Fruit fly (Drosophila melanogaster) whole organism, embryonic: ENCODE results near the gene Nthl1.
A peak's percentile ranks its signal among the peaks of the same experiment; 100 is the strongest.

Experiments used
- CG10959 ChIP-seq: fragments of 200-800 bp; sonication (Bioruptor generic); IDR thresholded peaks from 2 replicates; pipeline ENCODE4 v1.3.6; 2022; ENCODE audit warnings: missing biosample characterization, missing genetic modification characterization
- CG11560 ChIP-seq: fragments of 200-800 bp; sonication (Bioruptor generic); IDR thresholded peaks from 3 replicates; pipeline ENCODE4 v1.3.6; 2022; ENCODE audit warnings: missing biosample characterization, missing genetic modification characterization
- CG1647 ChIP-seq: fragments of 200-800 bp; sonication (Bioruptor generic); optimal IDR thresholded peaks from 3 replicates; lab custom pipeline; 2016; ENCODE audit warnings: missing biosample characterization, missing genetic modification characterization
- CG17186 ChIP-seq: fragments of 200-800 bp; sonication (Bioruptor generic); optimal IDR thresholded peaks from 3 replicates; lab custom pipeline; 2017; ENCODE audit warnings: missing biosample characterization, missing genetic modification reagents, missing genetic modification characterization
- CG17328 ChIP-seq: fragments of 200-800 bp; sonication (Bioruptor generic); IDR thresholded peaks from 2 replicates; pipeline ENCODE4 v1.3.6; 2022; ENCODE audit warnings: missing biosample characterization, missing genetic modification characterization
- CG17385 ChIP-seq: fragments of 200-800 bp; sonication (Bioruptor generic); optimal IDR thresholded peaks from 3 replicates; lab custom pipeline; 2018; ENCODE audit warnings: missing biosample characterization, mild to moderate bottlenecking, missing genetic modification characterization
- CG18262 ChIP-seq: fragments of 200-800 bp; optimal IDR thresholded peaks from 3 replicates; lab custom pipeline; 2019; ENCODE audit warnings: missing biosample characterization, mild to moderate bottlenecking, missing genetic modification characterization, moderate library complexity
- CG18619 ChIP-seq: fragments of 200-800 bp; sonication (Bioruptor generic); optimal IDR thresholded peaks from 3 replicates; lab custom pipeline; 2017; ENCODE audit warnings: missing biosample characterization, mild to moderate bottlenecking, missing genetic modification characterization
- CG2202 ChIP-seq: fragments of 200-800 bp; sonication (Bioruptor generic); optimal IDR thresholded peaks from 2 replicates; lab custom pipeline; 2018; ENCODE audit warnings: missing biosample characterization, mild to moderate bottlenecking, missing genetic modification characterization
- CG2712 ChIP-seq: fragments of 200-800 bp; optimal IDR thresholded peaks from 3 replicates; lab custom pipeline; 2019; ENCODE audit warnings: missing biosample characterization, mild to moderate bottlenecking, missing genetic modification characterization, moderate library complexity
- CG31388 ChIP-seq: fragments of 200-800 bp; sonication (Bioruptor generic); optimal IDR thresholded peaks from 2 replicates; lab custom pipeline; 2016; ENCODE audit warnings: missing biosample characterization, missing genetic modification characterization
- CG4282 ChIP-seq: fragments of 200-800 bp; sonication (Bioruptor generic); optimal IDR thresholded peaks from 2 replicates; lab custom pipeline; 2016; ENCODE audit warnings: missing biosample characterization, missing genetic modification characterization
- CG43689 ChIP-seq: fragments of 200-800 bp; sonication (Bioruptor generic); IDR thresholded peaks from 2 replicates; pipeline ENCODE4 v1.3.6; 2022; ENCODE audit warnings: missing biosample characterization, missing genetic modification characterization
- CG4730 ChIP-seq: fragments of 200-800 bp; sonication (Bioruptor generic); IDR thresholded peaks from 2 replicates; pipeline ENCODE4 v1.3.6; 2022; ENCODE audit warnings: missing biosample characterization, missing genetic modification characterization
- CG6654 ChIP-seq: fragments of 200-800 bp; sonication (Bioruptor generic); optimal IDR thresholded peaks from 2 replicates; lab custom pipeline; 2017; ENCODE audit warnings: missing biosample characterization, mild to moderate bottlenecking, missing genetic modification characterization
- CG6765 ChIP-seq: fragments of 200-800 bp; sonication (Bioruptor generic); optimal IDR thresholded peaks from 3 replicates; lab custom pipeline; 2017; ENCODE audit warnings: missing biosample characterization, mild to moderate bottlenecking, missing genetic modification characterization
- CG7786 ChIP-seq: fragments of 200-800 bp; sonication (Bioruptor generic); optimal IDR thresholded peaks from 2 replicates; lab custom pipeline; 2016; ENCODE audit warnings: missing biosample characterization, missing genetic modification characterization
- CG9817 ChIP-seq: fragments of 200-800 bp; sonication (Bioruptor generic); optimal IDR thresholded peaks from 2 replicates; lab custom pipeline; 2018; ENCODE audit warnings: missing biosample characterization, mild to moderate bottlenecking, missing genetic modification characterization, moderate library complexity
- CG9932 ChIP-seq: fragments of 200-800 bp; sonication (Bioruptor generic); IDR thresholded peaks from 2 replicates; pipeline ENCODE4 v1.3.6; 2022; ENCODE audit warnings: missing biosample characterization, missing genetic modification characterization
- CrebB ChIP-seq: fragments of 200-800 bp; sonication (Bioruptor generic); optimal IDR thresholded peaks from 3 replicates; lab custom pipeline; 2018; ENCODE audit warnings: missing biosample characterization, mild to moderate bottlenecking, missing genetic modification characterization
- Dad ChIP-seq: fragments of 200-800 bp; sonication (Bioruptor generic); optimal IDR thresholded peaks from 3 replicates; lab custom pipeline; 2016; ENCODE audit warnings: missing biosample characterization, missing genetic modification characterization
- Ets97D ChIP-seq: fragments of 200-800 bp; sonication (Bioruptor generic); optimal IDR thresholded peaks from 3 replicates; lab custom pipeline; 2016; ENCODE audit warnings: missing biosample characterization, missing genetic modification characterization
- H2.0 ChIP-seq: fragments of 200-800 bp; sonication (Bioruptor generic); IDR thresholded peaks from 2 replicates; pipeline ENCODE4 v1.3.6; 2022; ENCODE audit warnings: missing biosample characterization, missing genetic modification characterization
- Hr3 ChIP-seq: fragments of 200-800 bp; sonication (Bioruptor generic); optimal IDR thresholded peaks from 3 replicates; lab custom pipeline; 2016; ENCODE audit warnings: missing biosample characterization, missing genetic modification characterization
- Hr51 ChIP-seq, 2 experiments: fragments of 200-800 bp; sonication (Bioruptor generic); optimal IDR thresholded peaks; 2 replicates in 1 of 2; 3 replicates in 1 of 2; lab custom pipeline; 2016 to 2018; ENCODE audit warnings: missing biosample characterization in 2 of 2, missing genetic modification characterization in 2 of 2, mild to moderate bottlenecking in 1 of 2, moderate library complexity in 1 of 2
- Lim3 ChIP-seq: fragments of 200-800 bp; sonication (Bioruptor generic); IDR thresholded peaks from 2 replicates; pipeline ENCODE4 v1.3.6; 2022; ENCODE audit warnings: missing biosample characterization, missing genetic modification characterization
- MTF-1 ChIP-seq: fragments of 200-800 bp; sonication (Bioruptor generic); optimal IDR thresholded peaks from 2 replicates; lab custom pipeline; 2018; ENCODE audit warnings: missing biosample characterization, mild to moderate bottlenecking, missing genetic modification characterization, borderline replicate concordance
- Max ChIP-seq: fragments of 200-800 bp; sonication (Bioruptor generic); optimal IDR thresholded peaks from 2 replicates; lab custom pipeline; 2016; ENCODE audit warnings: missing biosample characterization, mild to moderate bottlenecking, missing genetic modification characterization
- Nf-YB ChIP-seq: fragments of 200-800 bp; sonication (Bioruptor generic); optimal IDR thresholded peaks from 3 replicates; lab custom pipeline; 2019; ENCODE audit warnings: missing biosample characterization, mild to moderate bottlenecking, missing genetic modification characterization, moderate library complexity
- Vsx1 ChIP-seq: fragments of 200-800 bp; sonication (Bioruptor generic); optimal IDR thresholded peaks from 2 replicates; lab custom pipeline; 2017; ENCODE audit warnings: missing biosample characterization, mild to moderate bottlenecking, missing genetic modification characterization, missing genetic modification reagents
- ab ChIP-seq: fragments of 200-800 bp; sonication (Bioruptor generic); optimal IDR thresholded peaks from 2 replicates; lab custom pipeline; 2016; ENCODE audit warnings: missing biosample characterization, missing genetic modification characterization
- amos ChIP-seq: fragments of 200-800 bp; sonication (Bioruptor generic); IDR thresholded peaks from 2 replicates; pipeline ENCODE4 v1.3.6; 2022; ENCODE audit warnings: missing biosample characterization, missing genetic modification characterization; ENCODE audit not compliant: partially characterized antibody
- corto ChIP-seq: fragments of 200-800 bp; sonication (Bioruptor generic); optimal IDR thresholded peaks from 2 replicates; lab custom pipeline; 2016; ENCODE audit warnings: missing biosample characterization, mild to moderate bottlenecking, missing genetic modification characterization, moderate library complexity
- eve ChIP-seq, 2 experiments: fragments of >200 bp; optimal IDR thresholded peaks; 2 replicates each; lab custom pipeline; 2017; ENCODE audit warnings: missing biosample characterization in 2 of 2, missing genetic modification characterization in 2 of 2
- ftz-f1 ChIP-seq: fragments of 200-800 bp; sonication (Bioruptor generic); optimal IDR thresholded peaks from 2 replicates; lab custom pipeline; 2016; ENCODE audit warnings: missing biosample characterization, missing genetic modification characterization
- gfzf ChIP-seq: fragments of 200-800 bp; sonication (Bioruptor generic); optimal IDR thresholded peaks from 2 replicates; lab custom pipeline; 2016; ENCODE audit warnings: missing biosample characterization, mild to moderate bottlenecking, missing genetic modification characterization, moderate library complexity
- hb ChIP-seq: fragments of 200-800 bp; sonication (Bioruptor generic); IDR thresholded peaks from 3 replicates; pipeline ENCODE4 v1.3.6; 2022; ENCODE audit warnings: missing biosample characterization, missing genetic modification characterization; ENCODE audit not compliant: partially characterized antibody
- her ChIP-seq: fragments of 200-800 bp; sonication (Bioruptor generic); optimal IDR thresholded peaks from 2 replicates; lab custom pipeline; 2016; ENCODE audit warnings: missing biosample characterization, missing genetic modification characterization
- hth ChIP-seq: fragments of >200 bp; optimal IDR thresholded peaks from 2 replicates; lab custom pipeline; 2017; ENCODE audit warnings: inconsistent platforms
- insv ChIP-seq, 2 experiments: fragments of 200-800 bp; sonication (Bioruptor generic); optimal IDR thresholded peaks; 3 replicates each; lab custom pipeline; 2016 to 2018; ENCODE audit warnings: missing biosample characterization in 2 of 2, missing genetic modification characterization in 2 of 2
- knrl ChIP-seq: fragments of 200-800 bp; sonication (Bioruptor generic); IDR thresholded peaks from 3 replicates; pipeline ENCODE4 v1.3.6; 2022; ENCODE audit warnings: missing biosample characterization, missing genetic modification characterization; ENCODE audit not compliant: partially characterized antibody
- pho ChIP-seq: fragments of 200-800 bp; sonication (Bioruptor generic); optimal IDR thresholded peaks from 2 replicates; lab custom pipeline; 2016; ENCODE audit warnings: missing biosample characterization, missing genetic modification characterization
- pita ChIP-seq: fragments of 200-800 bp; sonication (Bioruptor generic); optimal IDR thresholded peaks from 2 replicates; lab custom pipeline; 2017; ENCODE audit warnings: missing biosample characterization, mild to moderate bottlenecking, missing genetic modification characterization
- prd ChIP-seq, 3 experiments: fragments of >200 bp in 2 of 3; fragments of 200-800 bp in 1 of 3; sonication (Bioruptor generic) in 1 of 3; optimal IDR thresholded peaks in 2 of 3; IDR thresholded peaks in 1 of 3; 2 replicates in 2 of 3; 3 replicates in 1 of 3; pipeline versions ENCODE4 v1.3.6 to Lab custom; 2017 to 2022; ENCODE audit warnings: missing biosample characterization in 1 of 3, missing genetic modification characterization in 1 of 3
- psq ChIP-seq: fragments of 200-800 bp; sonication (Bioruptor generic); optimal IDR thresholded peaks from 2 replicates; lab custom pipeline; 2017; ENCODE audit warnings: missing biosample characterization, missing genetic modification characterization
- pzg ChIP-seq: fragments of 200-800 bp; sonication (Bioruptor generic); optimal IDR thresholded peaks from 3 replicates; lab custom pipeline; 2018; ENCODE audit warnings: missing biosample characterization, mild to moderate bottlenecking, missing genetic modification characterization, moderate library complexity
- salm ChIP-seq: fragments of 200-800 bp; sonication (Bioruptor generic); optimal IDR thresholded peaks from 2 replicates; lab custom pipeline; 2018; ENCODE audit warnings: missing biosample characterization, mild to moderate bottlenecking, missing genetic modification characterization
- slp2 ChIP-seq: fragments of 200-800 bp; sonication (Bioruptor generic); optimal IDR thresholded peaks from 2 replicates; lab custom pipeline; 2016; ENCODE audit warnings: missing biosample characterization, missing genetic modification characterization
- stwl ChIP-seq: fragments of 200-800 bp; sonication (Bioruptor generic); optimal IDR thresholded peaks from 3 replicates; lab custom pipeline; 2018; ENCODE audit warnings: missing biosample characterization, mild to moderate bottlenecking, missing genetic modification characterization, moderate library complexity
- ttk ChIP-seq: fragments of 200-800 bp; sonication (Bioruptor generic); IDR thresholded peaks from 2 replicates; pipeline ENCODE4 v2.1.2; 2022; ENCODE audit warnings: missing biosample characterization, missing genetic modification characterization

Nthl1 gene

DNA sequence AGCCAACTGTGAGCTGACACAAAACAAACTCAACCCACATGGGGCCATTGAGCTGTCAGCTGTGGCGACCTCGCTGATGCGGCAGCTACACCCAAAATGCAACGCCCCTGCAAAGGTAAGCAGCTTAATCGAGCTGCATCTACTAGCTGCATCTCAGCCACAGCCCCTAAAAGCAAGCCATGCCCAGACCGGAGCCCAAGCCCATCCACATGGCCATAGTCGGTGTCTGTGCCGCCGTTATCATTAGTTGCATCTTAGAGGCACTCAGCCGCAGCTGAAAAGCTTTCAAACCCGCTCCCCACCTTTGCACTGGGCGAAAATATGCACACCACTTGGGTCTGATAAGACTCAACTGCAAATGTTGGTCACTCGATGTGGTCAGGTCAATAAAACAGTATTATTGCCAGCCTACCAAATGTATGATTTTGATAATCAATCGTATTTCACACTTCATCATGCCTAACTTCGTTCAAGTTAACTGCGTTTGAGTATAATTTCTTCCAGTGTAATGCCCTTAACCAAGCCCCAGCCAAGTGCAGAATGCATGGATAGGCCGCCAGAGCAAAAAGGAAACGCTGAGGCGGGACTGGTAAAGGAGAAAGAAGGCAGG is 46.5 kb upstream of the Nthl1 start (continued):
- TF ChIP-seq CG9817 (no peak), prd (optimal IDR thresholded peaks at IDR 0.05; lab: Kevin White, UChicago) (no peak), prd (GFP tag; IDR thresholded peaks at IDR 0.05; lab: Robert Waterston, UW) (peak; percentile 60; the same call in 1 of the 3 replicates), knrl (GFP tag; lab: Robert Waterston, UW) (no peak), Lim3 (GFP tag; lab: Robert Waterston, UW) (no peak), Dad (GFP tag; lab: Kevin White, UChicago) (no peak), insv (GFP tag; optimal IDR thresholded peaks at IDR 0.05; lab: Kevin White, UChicago) (no peak), CG7786 (GFP tag; lab: Kevin White, UChicago) (no peak), Hr3 (peak; percentile 29), CrebB (tag; lab: Kevin White, UChicago) (no peak), stwl (tag; lab: Kevin White, UChicago) (no peak), eve (GFP tag; optimal IDR thresholded peaks at IDR 0.05; lab: Kevin White, UChicago) (peak in 1 of 2 experiments; percentile 68), Ets97D (GFP tag; lab: Kevin White, UChicago) (no peak), CG9932 (GFP tag; lab: Robert Waterston, UW) (no peak), psq (no peak), CG4730 (no peak), CG2712 (peak; percentile 75), CG31388 (GFP tag; lab: Kevin White, UChicago) (no peak), CG18619 (GFP tag; lab: Kevin White, UChicago) (peak; percentile 29), Hr51 (GFP tag; optimal IDR thresholded peaks at IDR 0.05; lab: Kevin White, UChicago) (peak in 1 of 2 experiments; percentile 56), CG6765 (GFP tag; lab: Kevin White, UChicago) (no peak), MTF-1 (GFP tag; lab: Kevin White, UChicago) (peak; percentile 24), pita (GFP tag; lab: Kevin White, UChicago) (no peak), slp2 (peak; percentile 51), CG10959 (GFP tag; lab: Robert Waterston, UW) (peak; percentile 31; the same call in 1 of the 2 replicates), her (GFP tag; lab: Kevin White, UChicago) (no peak), CG17186 (GFP tag; lab: Kevin White, UChicago) (no peak), gfzf (GFP tag; lab: Kevin White, UChicago) (no peak), CG2202 (tag; lab: Kevin White, UChicago) (peak; percentile 60), CG4282 (GFP tag; lab: Kevin White, UChicago) (no peak), salm (tag; lab: Kevin White, UChicago) (peak; percentile 10), amos (GFP tag; lab: Robert Waterston, UW) (no peak), hb (no peak), hth (lab: Kevin White, UChicago) (no peak), CG1647 (GFP tag; lab: Kevin White, UChicago) (peak; percentile 5), pho (GFP tag; lab: Kevin White, UChicago) (no peak), CG43689 (GFP tag; lab: Robert Waterston, UW) (no peak), Max (peak; percentile 1), pzg (no peak), CG11560 (tag; lab: Robert Waterston, UW) (no peak), CG6654 (GFP tag; lab: Kevin White, UChicago) (peak; percentile 33), ttk (GFP tag; lab: Robert Waterston, UW) (0 out of 2 replicates have a peak, but pooled peaks have one; percentile 34), Nf-YB (no peak), Vsx1 (GFP tag; lab: Kevin White, UChicago) (no peak), corto (no peak), ftz-f1 (GFP tag; lab: Kevin White, UChicago) (no peak), ab (no peak), CG17385 (peak; percentile 22), CG17328 (GFP tag; lab: Robert Waterston, UW) (peak; percentile 69), H2.0 (GFP tag; lab: Robert Waterston, UW) (no peak), CG18262 (peak; percentile 71)
